Worm (Caenorhabditis elegans): Measurements from ENCODE around the gene rfp-1.
A peak's percentile ranks its signal among the peaks of the same experiment; 100 is the strongest.

rfp-1 gene

DNA sequence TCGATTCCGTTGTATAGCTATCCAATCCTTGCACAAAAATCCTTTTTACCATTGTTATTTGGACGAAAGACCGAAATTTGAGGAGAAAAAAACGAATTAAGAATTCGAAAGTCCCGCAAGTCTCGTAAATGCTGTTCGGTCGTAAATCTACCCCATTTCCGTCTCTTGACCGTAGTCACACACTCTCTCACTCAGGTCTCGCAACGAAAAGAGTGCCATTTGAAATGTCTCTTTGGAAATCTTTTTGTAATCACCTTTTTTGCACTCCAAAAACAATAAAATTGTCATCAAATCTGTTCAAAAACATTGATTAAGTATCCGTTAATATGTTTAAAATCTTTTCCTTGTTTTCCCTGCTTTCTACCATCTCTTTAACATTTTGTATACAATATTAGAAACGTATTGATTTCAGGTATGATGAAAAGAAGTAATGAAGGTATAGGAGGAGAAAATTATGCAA, at the start of gene rfp-1, which contains the start of gene R05D3.8:
Gene rfp-1 (plus strand): TSS at position 410 of the 460 bp plus-strand sequence.
Gene R05D3.8 (minus strand): TSS at position 115 of the 460 bp plus-strand sequence.
- TF ChIP-seq odd-2 (tag; optimal IDR thresholded peaks at IDR 0.05) = no peak
- TF ChIP-seq sox-4 (tag; optimal IDR thresholded peaks at IDR 0.05) = no peak
- no peak for TF ChIP-seq elt-2 (tag; optimal IDR thresholded peaks at IDR 0.05)
- no peak for TF ChIP-seq ets-4 (tag; optimal IDR thresholded peaks at IDR 0.05)
- TF ChIP-seq K09A11.1 (tag; optimal IDR thresholded peaks at IDR 0.05; ENCODE audit: insufficient read depth) = peak; percentile 13
- no peak for TF ChIP-seq pros-1 (tag; optimal IDR thresholded peaks at IDR 0.05)
- peak; percentile 49 for TF ChIP-seq ceh-31 (tag; optimal IDR thresholded peaks at IDR 0.05)
- TF ChIP-seq nhr-232 (tag; optimal IDR thresholded peaks at IDR 0.05) = no peak
- no peak for TF ChIP-seq hlh-6 (tag; optimal IDR thresholded peaks at IDR 0.05)
- TF ChIP-seq C08G9.2 (tag; optimal IDR thresholded peaks at IDR 0.05) = no peak
- TF ChIP-seq ref-2 (tag; optimal IDR thresholded peaks at IDR 0.05) = no peak
- TF ChIP-seq ceh-9 (tag; optimal IDR thresholded peaks at IDR 0.05) = no peak
- TF ChIP-seq T23F11.4 (GFP tag; optimal IDR thresholded peaks at IDR 0.05) = no peak
- TF ChIP-seq fax-1 (tag; optimal IDR thresholded peaks at IDR 0.05) = no peak
- no peak for TF ChIP-seq lim-6 (tag; optimal IDR thresholded peaks at IDR 0.05)
- peak; percentile 15 for TF ChIP-seq ceh-30 (tag; optimal IDR thresholded peaks at IDR 0.05)
- no peak for TF ChIP-seq npax-4 (tag; optimal IDR thresholded peaks at IDR 0.05)
- no peak for TF ChIP-seq fkh-10 (GFP tag; optimal IDR thresholded peaks at IDR 0.05)
- no peak for TF ChIP-seq nhr-11 (tag; optimal IDR thresholded peaks at IDR 0.05)
- no peak for TF ChIP-seq sdc-2 (tag; optimal IDR thresholded peaks at IDR 0.05)
- TF ChIP-seq F13H6.1 (tag; optimal IDR thresholded peaks at IDR 0.05) = no peak
- no peak for TF ChIP-seq ceh-6 (GFP tag; optimal IDR thresholded peaks at IDR 0.05)
- no peak for TF ChIP-seq ama-1 (optimal IDR thresholded peaks at IDR 0.05)
- TF ChIP-seq ceh-48 (tag; optimal IDR thresholded peaks at IDR 0.05) = no peak
- TF ChIP-seq hlh-8 (tag; optimal IDR thresholded peaks at IDR 0.05) = no peak
- TF ChIP-seq pha-4 (tag; optimal IDR thresholded peaks at IDR 0.05) = no peak
- TF ChIP-seq pax-1 (tag; optimal IDR thresholded peaks at IDR 0.05) = peak; percentile 47
- TF ChIP-seq unc-86 (tag; optimal IDR thresholded peaks at IDR 0.05) = no peak
- no peak for TF ChIP-seq tbx-2 (tag; optimal IDR thresholded peaks at IDR 0.05)
- TF ChIP-seq che-1 (tag; optimal IDR thresholded peaks at IDR 0.05) = no peak
- TF ChIP-seq ceh-22 (tag; optimal IDR thresholded peaks at IDR 0.05) = no peak
- no peak for TF ChIP-seq unc-3 (GFP tag; conservative IDR thresholded peaks at IDR 0.05)
- TF ChIP-seq unc-3 (tag; optimal IDR thresholded peaks at IDR 0.05) = no peak
- no peak for TF ChIP-seq ceh-45 (GFP tag; IDR thresholded peaks at IDR 0.05)
- TF ChIP-seq pha-2 (tag; optimal IDR thresholded peaks at IDR 0.05) = no peak
- no peak for TF ChIP-seq zip-5 (tag; optimal IDR thresholded peaks at IDR 0.05)
- no peak for TF ChIP-seq K02D7.2 (tag; optimal IDR thresholded peaks at IDR 0.05)
- TF ChIP-seq ztf-16 (tag; optimal IDR thresholded peaks at IDR 0.05) = no peak
- peak; percentile 35 for TF ChIP-seq ceh-18 (tag; optimal IDR thresholded peaks at IDR 0.05)
- no peak for TF ChIP-seq ceh-24 (tag; optimal IDR thresholded peaks at IDR 0.05)
- TF ChIP-seq pag-3 (tag; optimal IDR thresholded peaks at IDR 0.05; ENCODE audit: borderline replicate concordance) = no peak
- no peak for TF ChIP-seq C38D4.7 (GFP tag; optimal IDR thresholded peaks at IDR 0.05)
- no peak for TF ChIP-seq ceh-19 (GFP tag; optimal IDR thresholded peaks at IDR 0.05)
- TF ChIP-seq eyg-1 (tag; optimal IDR thresholded peaks at IDR 0.05) = no peak
- TF ChIP-seq hlh-30 (tag; optimal IDR thresholded peaks at IDR 0.05; ENCODE audit: insufficient read depth) = peak; percentile 40
- TF ChIP-seq mec-3 (tag; optimal IDR thresholded peaks at IDR 0.05; ENCODE audit: borderline replicate concordance) = no peak
- TF ChIP-seq madf-2 (tag; optimal IDR thresholded peaks at IDR 0.05) = no peak
- no peak for TF ChIP-seq dmd-4 (tag; optimal IDR thresholded peaks at IDR 0.05; ENCODE audit: borderline replicate concordance)
- no peak for TF ChIP-seq ceh-2 (tag; optimal IDR thresholded peaks at IDR 0.05)
- peak; percentile 46 for TF ChIP-seq rnt-1 (tag; optimal IDR thresholded peaks at IDR 0.05)
- TF ChIP-seq Y22D7AL.16 (tag; optimal IDR thresholded peaks at IDR 0.05) = no peak
- TF ChIP-seq elt-4 (tag; optimal IDR thresholded peaks at IDR 0.05) = no peak
- TF ChIP-seq hlh-15 (tag; optimal IDR thresholded peaks at IDR 0.05) = no peak
- TF ChIP-seq dve-1 (tag; optimal IDR thresholded peaks at IDR 0.05) = peak; percentile 44
- TF ChIP-seq ahr-1 (tag; optimal IDR thresholded peaks at IDR 0.05) = no peak
